Worm (Caenorhabditis elegans): ENCODE data around the gene unc-86.

Gene unc-86

DNA sequence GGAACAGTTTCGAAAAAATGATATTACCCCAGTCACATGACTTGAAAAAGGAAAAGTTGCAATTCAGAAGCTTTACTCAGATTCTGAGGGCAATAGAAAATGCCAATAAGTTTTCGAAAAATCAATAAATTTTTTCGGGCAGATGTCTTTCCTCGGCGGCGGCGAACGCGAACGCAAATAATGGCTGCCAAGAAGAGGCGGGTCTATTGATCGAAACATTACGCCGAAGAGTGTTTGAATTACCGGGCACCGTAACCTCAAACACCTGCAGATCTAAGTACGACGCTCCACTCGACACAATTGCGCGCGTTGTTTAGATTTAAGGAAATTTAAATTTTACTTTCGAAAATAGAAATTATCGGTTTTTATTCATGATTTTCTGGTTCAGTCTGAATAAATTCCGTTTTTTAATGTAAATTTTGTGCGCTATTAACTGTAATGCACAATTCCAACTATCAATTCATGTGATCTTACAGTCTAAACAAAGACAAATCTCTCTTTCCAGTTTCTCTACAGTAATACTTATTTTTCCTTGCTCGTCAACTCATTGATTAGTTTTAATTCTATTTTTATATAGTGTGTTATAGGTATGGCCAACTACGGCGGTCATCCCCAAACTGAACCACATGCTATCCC, 52.2 kb downstream of the unc-86 start, which contains the start of gene prp-8 (continued):
- TF ChIP-seq zim-3 (tag; optimal IDR thresholded peaks at IDR 0.05): no peak
- TF ChIP-seq snpc-1.1 (tag; optimal IDR thresholded peaks at IDR 0.05; ENCODE audit: insufficient read depth): no peak
- no peak for TF ChIP-seq nhr-120 (GFP tag; IDR thresholded peaks at IDR 0.05)
- TF ChIP-seq Y53G8AR.9 (GFP tag; conservative IDR thresholded peaks at IDR 0.05): 0 out of 2 replicates have a peak, but pooled peaks have one; percentile 46
- TF ChIP-seq madf-3 (GFP tag; IDR thresholded peaks at IDR 0.05): no peak
- peak; percentile 79 for TF ChIP-seq dpl-1 (GFP tag; optimal IDR thresholded peaks at IDR 0.05)
- no peak for TF ChIP-seq him-1 (tag; optimal IDR thresholded peaks at IDR 0.05)
- TF ChIP-seq athp-1 (tag; optimal IDR thresholded peaks at IDR 0.05): peak; percentile 71
- peak; percentile 34; the same call in 1 of the 2 replicates for TF ChIP-seq B0336.3 (GFP tag; IDR thresholded peaks at IDR 0.05)
- no peak for TF ChIP-seq Y79H2A.3 (GFP tag; conservative IDR thresholded peaks at IDR 0.05)
- TF ChIP-seq ztf-26 (tag; optimal IDR thresholded peaks at IDR 0.05): peak; percentile 39
- no peak for TF ChIP-seq fkh-3 (tag; optimal IDR thresholded peaks at IDR 0.05)
- no peak for TF ChIP-seq aptf-2 (GFP tag; conservative IDR thresholded peaks at IDR 0.05)
- TF ChIP-seq lag-1 (GFP tag; IDR thresholded peaks at IDR 0.05): no peak
- TF ChIP-seq lsl-1 (GFP tag; optimal IDR thresholded peaks at IDR 0.05): peak; percentile 86
- TF ChIP-seq attf-6 (GFP tag; IDR thresholded peaks at IDR 0.05): no peak
- peak; percentile 29; the same call in 1 of the 2 replicates for TF ChIP-seq K11D2.4 (GFP tag; IDR thresholded peaks at IDR 0.05)
- no peak for TF ChIP-seq repo-1 (tag; optimal IDR thresholded peaks at IDR 0.05)
- no peak for TF ChIP-seq Y53F4B.3 (GFP tag; IDR thresholded peaks at IDR 0.05)
- TF ChIP-seq tbx-9 (tag; optimal IDR thresholded peaks at IDR 0.05; ENCODE audit: borderline replicate concordance): no peak
- peak; percentile 30 for TF ChIP-seq madf-8 (GFP tag; conservative IDR thresholded peaks at IDR 0.05)
- peak; percentile 76 for TF ChIP-seq lin-40 (tag; optimal IDR thresholded peaks at IDR 0.05)
- peak; percentile 15 for TF ChIP-seq B0261.1 (tag; optimal IDR thresholded peaks at IDR 0.05)
- no peak for TF ChIP-seq C17E4.6 (GFP tag; IDR thresholded peaks at IDR 0.05)
- no peak for TF ChIP-seq unc-62 (GFP tag; optimal IDR thresholded peaks at IDR 0.05)
- TF ChIP-seq die-1 (tag; optimal IDR thresholded peaks at IDR 0.05): no peak
- TF ChIP-seq snpc-1.3 (tag; optimal IDR thresholded peaks at IDR 0.05; ENCODE audit: insufficient read depth): peak; percentile 3
- TF ChIP-seq T26A5.8 (tag; optimal IDR thresholded peaks at IDR 0.05): no peak
- TF ChIP-seq hmg-1.2 (GFP tag; IDR thresholded peaks at IDR 0.05): peak; percentile 60
- TF ChIP-seq rec-8 (tag; optimal IDR thresholded peaks at IDR 0.05): no peak
- TF ChIP-seq ztf-3 (GFP tag; optimal IDR thresholded peaks at IDR 0.05): no peak
- TF ChIP-seq F22D6.2 (tag; optimal IDR thresholded peaks at IDR 0.05): no peak
- TF ChIP-seq ekl-4 (GFP tag; IDR thresholded peaks at IDR 0.05): peak; percentile 51
- no peak for TF ChIP-seq F49E8.2 (tag; optimal IDR thresholded peaks at IDR 0.05; ENCODE audit: insufficient read depth)
- TF ChIP-seq rcor-1 (GFP tag; IDR thresholded peaks at IDR 0.05): 0 out of 2 replicates have a peak, but pooled peaks have one; percentile 37
- TF ChIP-seq ceh-100 (GFP tag; IDR thresholded peaks at IDR 0.05): peak; percentile 17; the same call in 1 of the 2 replicates
- TF ChIP-seq tbp1 (GFP tag; optimal IDR thresholded peaks at IDR 0.05): peak; percentile 64
- no peak; the same call in 1 of the 2 replicates for TF ChIP-seq zfh-2 (GFP tag; conservative IDR thresholded peaks at IDR 0.05)
- TF ChIP-seq chd-7 (tag; optimal IDR thresholded peaks at IDR 0.05): no peak
- TF ChIP-seq egrh-3 (GFP tag; IDR thresholded peaks at IDR 0.05): peak; percentile 32; the same call in 1 of the 2 replicates
- TF ChIP-seq sptf-2 (GFP tag; optimal IDR thresholded peaks at IDR 0.05): no peak
- no peak for TF ChIP-seq ceh-58 (GFP tag; IDR thresholded peaks at IDR 0.05)
- TF ChIP-seq snpc-3.4 (tag; optimal IDR thresholded peaks at IDR 0.05): peak; percentile 18
- TF ChIP-seq K12H6.12 (tag; optimal IDR thresholded peaks at IDR 0.05): peak; percentile 72
- TF ChIP-seq lin-35 (GFP tag; optimal IDR thresholded peaks at IDR 0.05): peak in 1 of 3 experiments; percentile 89
- TF ChIP-seq sdz-38 (tag; optimal IDR thresholded peaks at IDR 0.05): no peak
- no peak for TF ChIP-seq ztf-25 (GFP tag; IDR thresholded peaks at IDR 0.05)

Measured in whole organism, young adult.